Fruit fly (Drosophila melanogaster) whole organism, embryonic: ENCODE results near the gene Ist1.

Experiments used
- CG10147 ChIP-seq: fragments of 200-800 bp; sonication (Bioruptor generic); optimal IDR thresholded peaks from 2 replicates; lab custom pipeline; 2019; ENCODE audit warnings: missing biosample characterization, mild to moderate bottlenecking, missing genetic modification characterization, moderate library complexity
- CG10543 ChIP-seq: fragments of 200-800 bp; sonication (Bioruptor generic); optimal IDR thresholded peaks from 3 replicates; lab custom pipeline; 2017; ENCODE audit warnings: missing biosample characterization, mild to moderate bottlenecking, missing genetic modification characterization, moderate library complexity
- CG11247 ChIP-seq: fragments of 200-800 bp; sonication (Bioruptor generic); IDR thresholded peaks from 2 replicates; pipeline ENCODE4 v1.3.6; 2022; ENCODE audit warnings: missing biosample characterization, missing genetic modification characterization
- CG11504 ChIP-seq: fragments of 200-800 bp; sonication (Bioruptor generic); optimal IDR thresholded peaks from 3 replicates; lab custom pipeline; 2019; ENCODE audit warnings: missing biosample characterization, mild to moderate bottlenecking, missing genetic modification characterization, moderate library complexity
- CG12744 ChIP-seq: fragments of 200-800 bp; sonication (Bioruptor generic); optimal IDR thresholded peaks from 2 replicates; lab custom pipeline; 2016; ENCODE audit warnings: missing biosample characterization, missing genetic modification characterization
- CG13894 ChIP-seq: fragments of 200-800 bp; sonication (Bioruptor generic); optimal IDR thresholded peaks from 3 replicates; lab custom pipeline; 2018; ENCODE audit warnings: missing biosample characterization, mild to moderate bottlenecking, missing genetic modification characterization, moderate library complexity
- CG14050 ChIP-seq: fragments of 200-800 bp; sonication (Bioruptor generic); IDR thresholded peaks from 3 replicates; pipeline ENCODE4 v1.3.6; 2022; ENCODE audit warnings: missing biosample characterization, missing genetic modification characterization
- CG14860 ChIP-seq: fragments of 200-800 bp; sonication (Bioruptor generic); IDR thresholded peaks from 3 replicates; pipeline ENCODE4 v1.3.6; 2022; ENCODE audit warnings: missing biosample characterization, missing genetic modification characterization; ENCODE audit not compliant: partially characterized antibody
- CG15479 ChIP-seq: fragments of 200-800 bp; sonication (Bioruptor generic); optimal IDR thresholded peaks from 3 replicates; lab custom pipeline; 2019; ENCODE audit warnings: missing biosample characterization, mild to moderate bottlenecking, missing genetic modification characterization, moderate library complexity
- CG17328 ChIP-seq: fragments of 200-800 bp; sonication (Bioruptor generic); IDR thresholded peaks from 2 replicates; pipeline ENCODE4 v1.3.6; 2022; ENCODE audit warnings: missing biosample characterization, missing genetic modification characterization
- CG17359 ChIP-seq: fragments of 200-800 bp; sonication (Bioruptor generic); optimal IDR thresholded peaks from 3 replicates; lab custom pipeline; 2018; ENCODE audit warnings: missing biosample characterization, mild to moderate bottlenecking, missing genetic modification characterization, moderate library complexity
- CG17361 ChIP-seq: fragments of 200-800 bp; sonication (Bioruptor generic); IDR thresholded peaks from 3 replicates; pipeline ENCODE4 v1.3.6; 2022; ENCODE audit warnings: missing biosample characterization, missing genetic modification characterization
- CG17829 ChIP-seq: fragments of 200-800 bp; optimal IDR thresholded peaks from 2 replicates; lab custom pipeline; 2019; ENCODE audit warnings: missing biosample characterization, mild to moderate bottlenecking, missing genetic modification characterization, moderate library complexity
- CG1792 ChIP-seq: fragments of 200-800 bp; sonication (Bioruptor generic); optimal IDR thresholded peaks from 2 replicates; lab custom pipeline; 2016; ENCODE audit warnings: missing biosample characterization, missing genetic modification characterization
- CG3163 ChIP-seq: fragments of 200-800 bp; sonication (Bioruptor generic); optimal IDR thresholded peaks from 3 replicates; lab custom pipeline; 2016; ENCODE audit warnings: missing biosample characterization, missing genetic modification characterization
- CG34376 ChIP-seq: fragments of 200-800 bp; sonication (Bioruptor generic); optimal IDR thresholded peaks from 2 replicates; lab custom pipeline; 2018; ENCODE audit warnings: missing biosample characterization, mild to moderate bottlenecking, missing genetic modification characterization
- CG34422 ChIP-seq: fragments of 200-800 bp; sonication (Bioruptor generic); IDR thresholded peaks from 3 replicates; pipeline ENCODE4 v1.3.6; 2022; ENCODE audit warnings: missing biosample characterization, missing genetic modification characterization
- CG43689 ChIP-seq: fragments of 200-800 bp; sonication (Bioruptor generic); IDR thresholded peaks from 2 replicates; pipeline ENCODE4 v1.3.6; 2022; ENCODE audit warnings: missing biosample characterization, missing genetic modification characterization
- CG5245 ChIP-seq: fragments of 200-800 bp; sonication (Bioruptor generic); optimal IDR thresholded peaks from 3 replicates; lab custom pipeline; 2016; ENCODE audit warnings: missing biosample characterization, missing genetic modification characterization
- CG6272 ChIP-seq: fragments of 200-800 bp; sonication (Bioruptor generic); IDR thresholded peaks from 2 replicates; pipeline ENCODE4 v1.3.6; 2022; ENCODE audit warnings: missing biosample characterization, missing genetic modification characterization
- Drgx ChIP-seq: fragments of 200-800 bp; sonication (Bioruptor generic); IDR thresholded peaks from 2 replicates; pipeline ENCODE4 v1.3.6; 2022; ENCODE audit warnings: missing biosample characterization, missing genetic modification characterization
- Eip74EF ChIP-seq, 2 experiments: fragments of 200-800 bp in 1 of 2; fragments of >200 bp in 1 of 2; sonication (Bioruptor generic) in 1 of 2; optimal IDR thresholded peaks; 2 replicates each; lab custom pipeline; 2017 to 2019; ENCODE audit warnings: missing biosample characterization in 2 of 2, missing genetic modification characterization in 2 of 2, mild to moderate bottlenecking in 1 of 2, moderate library complexity in 1 of 2
- Elba2 ChIP-seq: fragments of 200-800 bp; sonication (Bioruptor generic); optimal IDR thresholded peaks from 3 replicates; lab custom pipeline; 2016; ENCODE audit warnings: missing biosample characterization, missing genetic modification characterization
- Hmx ChIP-seq: fragments of 200-800 bp; sonication (Bioruptor generic); optimal IDR thresholded peaks from 2 replicates; lab custom pipeline; 2016; ENCODE audit warnings: missing biosample characterization, missing genetic modification characterization
- Max ChIP-seq: fragments of 200-800 bp; sonication (Bioruptor generic); optimal IDR thresholded peaks from 2 replicates; lab custom pipeline; 2016; ENCODE audit warnings: missing biosample characterization, mild to moderate bottlenecking, missing genetic modification characterization
- Myb ChIP-seq: fragments of 200-800 bp; sonication (Bioruptor generic); optimal IDR thresholded peaks from 2 replicates; lab custom pipeline; 2016; ENCODE audit warnings: missing biosample characterization, missing genetic modification characterization
- NfI ChIP-seq: fragments of 200-800 bp; sonication (Bioruptor generic); optimal IDR thresholded peaks from 3 replicates; lab custom pipeline; 2018; ENCODE audit warnings: missing biosample characterization, mild to moderate bottlenecking, missing genetic modification characterization, moderate library complexity
- Ssrp ChIP-seq: fragments of 200-800 bp; sonication (Bioruptor generic); optimal IDR thresholded peaks from 2 replicates; lab custom pipeline; 2018; ENCODE audit warnings: missing biosample characterization, mild to moderate bottlenecking, missing genetic modification characterization, moderate library complexity
- Usf ChIP-seq: fragments of 200-800 bp; sonication (Bioruptor generic); optimal IDR thresholded peaks from 2 replicates; lab custom pipeline; 2017; ENCODE audit warnings: missing genotype, missing biosample characterization, missing genetic modification characterization
- ase ChIP-seq: fragments of 200-800 bp; sonication (Bioruptor generic); IDR thresholded peaks from 3 replicates; pipeline ENCODE4 v1.3.6; 2022; ENCODE audit warnings: missing biosample characterization, missing genetic modification characterization
- bigmax ChIP-seq: fragments of 200-800 bp; sonication (Bioruptor generic); optimal IDR thresholded peaks from 2 replicates; lab custom pipeline; 2018; ENCODE audit warnings: missing biosample characterization, mild to moderate bottlenecking, missing genetic modification characterization
- cg ChIP-seq: fragments of 200-800 bp; sonication (Bioruptor generic); optimal IDR thresholded peaks from 3 replicates; lab custom pipeline; 2019; ENCODE audit warnings: missing biosample characterization, mild to moderate bottlenecking, missing genetic modification characterization, moderate library complexity
- chif ChIP-seq, 2 experiments: fragments of 200-800 bp; sonication (Bioruptor generic); optimal IDR thresholded peaks; 3 replicates each; lab custom pipeline; 2016; ENCODE audit warnings: missing biosample characterization in 2 of 2, missing genetic modification characterization in 2 of 2
- crp ChIP-seq, 2 experiments: fragments of 200-800 bp; sonication (Bioruptor generic); optimal IDR thresholded peaks; 2 replicates in 1 of 2; 3 replicates in 1 of 2; lab custom pipeline; 2017; ENCODE audit warnings: missing biosample characterization in 2 of 2, missing genetic modification characterization in 2 of 2, mild to moderate bottlenecking in 1 of 2, moderate library complexity in 1 of 2
- dmrt11E ChIP-seq: fragments of 200-800 bp; sonication (Bioruptor generic); optimal IDR thresholded peaks from 3 replicates; lab custom pipeline; 2018; ENCODE audit warnings: missing biosample characterization, mild to moderate bottlenecking, missing genetic modification characterization, moderate library complexity
- ewg ChIP-seq: fragments of 200-800 bp; sonication (Bioruptor generic); optimal IDR thresholded peaks from 3 replicates; lab custom pipeline; 2017; ENCODE audit warnings: mild to moderate bottlenecking, missing biosample characterization, missing genetic modification reagents, missing genetic modification characterization
- fd64A ChIP-seq: fragments of 200-800 bp; sonication (Bioruptor generic); optimal IDR thresholded peaks from 3 replicates; lab custom pipeline; 2018; ENCODE audit warnings: missing biosample characterization, mild to moderate bottlenecking, missing genetic modification characterization
- grau ChIP-seq: fragments of 200-800 bp; optimal IDR thresholded peaks from 3 replicates; lab custom pipeline; 2019; ENCODE audit warnings: missing biosample characterization, mild to moderate bottlenecking, missing genetic modification characterization, moderate library complexity
- mam ChIP-seq: fragments of 200-800 bp; sonication (Bioruptor generic); optimal IDR thresholded peaks from 3 replicates; lab custom pipeline; 2016; ENCODE audit warnings: missing biosample characterization, missing genetic modification characterization
- mirr ChIP-seq: fragments of 200-800 bp; sonication (Bioruptor generic); optimal IDR thresholded peaks from 3 replicates; lab custom pipeline; 2018; ENCODE audit warnings: missing biosample characterization, mild to moderate bottlenecking, missing genetic modification characterization
- pfk ChIP-seq: fragments of 200-800 bp; sonication (Bioruptor generic); optimal IDR thresholded peaks from 2 replicates; lab custom pipeline; 2018; ENCODE audit warnings: missing biosample characterization, mild to moderate bottlenecking, missing genetic modification characterization, moderate library complexity
- sr ChIP-seq: fragments of 200-800 bp; sonication (Bioruptor generic); IDR thresholded peaks from 3 replicates; pipeline ENCODE4 v1.3.6; 2022; ENCODE audit warnings: missing biosample characterization, missing genetic modification characterization
- tin ChIP-seq: fragments of 200-800 bp; sonication (Bioruptor generic); optimal IDR thresholded peaks from 3 replicates; lab custom pipeline; 2016; ENCODE audit warnings: missing biosample characterization, missing genetic modification characterization
- twi ChIP-seq: fragments of 200-800 bp; optimal IDR thresholded peaks from 2 replicates; lab custom pipeline; 2019; ENCODE audit warnings: missing biosample characterization, mild to moderate bottlenecking, missing genetic modification characterization, moderate library complexity
- unpg ChIP-seq: fragments of 200-800 bp; sonication (Bioruptor generic); optimal IDR thresholded peaks from 3 replicates; lab custom pipeline; 2018; ENCODE audit warnings: missing biosample characterization, mild to moderate bottlenecking, missing genetic modification characterization, moderate library complexity

The Ist1 gene

dm6 chr3L:6747127-6747526 is 9.2 kb downstream of the Ist1 start (continued):
- TF ChIP-seq CG6272 (GFP tag; lab: Robert Waterston, UW) (peak; percentile 55; the same call in 1 of the 2 replicates), CG13894 (peak; percentile 64), sr (GFP tag; lab: Robert Waterston, UW) (0 out of 3 replicates have a peak, but pooled peaks have one; percentile 41), ewg (GFP tag; lab: Kevin White, UChicago) (peak; percentile 66), CG14050 (GFP tag; lab: Robert Waterston, UW) (peak; percentile 35; the same call in 1 of the 3 replicates), Drgx (0 out of 2 replicates have a peak, but pooled peaks have one; percentile 32), CG15479 (GFP tag; lab: Kevin White, UChicago) (peak; percentile 7), pfk (GFP tag; lab: Kevin White, UChicago) (no peak), ase (peak; percentile 25; the same call in 1 of the 3 replicates), CG17359 (peak; percentile 36), NfI (peak; percentile 55), twi (tag; lab: Kevin White, UChicago) (peak; percentile 6), chif (GFP tag; optimal IDR thresholded peaks at IDR 0.05; lab: Kevin White, UChicago) (peak in 1 of 2 experiments; percentile 40), fd64A (GFP tag; lab: Kevin White, UChicago) (no peak), CG34422 (peak; percentile 86), CG5245 (GFP tag; lab: Kevin White, UChicago) (peak; percentile 9), Ssrp (tag; lab: Kevin White, UChicago) (peak; percentile 29), unpg (peak; percentile 40), CG17829 (tag; lab: Kevin White, UChicago) (peak; percentile 61), CG11247 (GFP tag; lab: Robert Waterston, UW) (peak; percentile 52; the same call in 1 of the 2 replicates), CG3163 (GFP tag; lab: Kevin White, UChicago) (peak; percentile 23), dmrt11E (tag; lab: Kevin White, UChicago) (peak; percentile 34), cg (peak; percentile 5), Usf (GFP tag; lab: Kevin White, UChicago) (no peak), CG12744 (GFP tag; lab: Kevin White, UChicago) (no peak), CG17361 (GFP tag; lab: Robert Waterston, UW) (0 out of 3 replicates have a peak, but pooled peaks have one; percentile 48), Max (GFP tag; lab: Kevin White, UChicago) (peak; percentile 59), CG1792 (GFP tag; lab: Kevin White, UChicago) (no peak), CG10147 (GFP tag; lab: Kevin White, UChicago) (peak; percentile 2), grau (tag; lab: Kevin White, UChicago) (peak; percentile 61), CG11504 (peak; percentile 61), Eip74EF (GFP tag; optimal IDR thresholded peaks at IDR 0.05; lab: Kevin White, UChicago) (no peak), Myb (GFP tag; lab: Kevin White, UChicago) (peak; percentile 16), CG17328 (peak; percentile 47; the same call in 1 of the 2 replicates), CG43689 (GFP tag; lab: Robert Waterston, UW) (0 out of 2 replicates have a peak, but pooled peaks have one; percentile 6), CG14860 (GFP tag; lab: Robert Waterston, UW) (no peak), mirr (GFP tag; lab: Kevin White, UChicago) (peak; percentile 64), Hmx (GFP tag; lab: Kevin White, UChicago) (no peak), tin (peak; percentile 40), CG34376 (GFP tag; lab: Kevin White, UChicago) (peak; percentile 29), CG10543 (peak; percentile 42), bigmax (GFP tag; lab: Kevin White, UChicago) (peak; percentile 52), mam (GFP tag; lab: Kevin White, UChicago) (peak; percentile 64), crp (GFP tag; optimal IDR thresholded peaks at IDR 0.05; lab: Kevin White, UChicago) (peak in 1 of 2 experiments; percentile 61), Elba2 (GFP tag; lab: Kevin White, UChicago) (peak; percentile 64)
